Fruit fly (Drosophila melanogaster) whole organism, wandering third instar larva: ENCODE data around the gene CG33502.
"Not testable (repeated sequence)": the region's sequence is repeated elsewhere in the genome, so short reads cannot be mapped to it uniquely, and the experiment has no call there.

Source experiments
- CG9705 ChIP-seq: fragments of 200-800 bp; sonication (Bioruptor generic); optimal IDR thresholded peaks from 2 replicates; lab custom pipeline; 2018; ENCODE audit warnings: missing biosample characterization, mild to moderate bottlenecking, missing genetic modification characterization
- Jra ChIP-seq: sonication (Bioruptor generic); optimal IDR thresholded peaks from 2 replicates; lab custom pipeline; 2016; ENCODE audit warnings: missing biosample characterization, missing genetic modification characterization
- Myc ChIP-seq: fragments of >200 bp; optimal IDR thresholded peaks from 2 replicates; lab custom pipeline; 2017
- N ChIP-seq: fragments of >200 bp; optimal IDR thresholded peaks from 2 replicates; lab custom pipeline; 2018; ENCODE audit warnings: missing biosample characterization, missing external identifiers, missing genetic modification characterization
- Rel ChIP-seq, 2 experiments: fragments of 200-800 bp; sonication (Bioruptor generic) in 1 of 2; optimal IDR thresholded peaks; 2 replicates in 1 of 2; 3 replicates in 1 of 2; lab custom pipeline; 2016 to 2019; ENCODE audit warnings: mild to moderate bottlenecking in 2 of 2, missing biosample characterization in 2 of 2, missing genetic modification characterization in 2 of 2, moderate library complexity in 1 of 2
- Sp1 ChIP-seq: fragments of 200-800 bp; sonication (Bioruptor generic); optimal IDR thresholded peaks from 3 replicates; lab custom pipeline; 2019; ENCODE audit warnings: missing biosample characterization, mild to moderate bottlenecking, missing genetic modification characterization, moderate library complexity
- ey ChIP-seq: fragments of 200-800 bp; sonication (Bioruptor generic); optimal IDR thresholded peaks from 2 replicates; lab custom pipeline; 2016; ENCODE audit warnings: missing biosample characterization, missing genetic modification characterization
- psq ChIP-seq: fragments of 200-800 bp; sonication (Bioruptor generic); optimal IDR thresholded peaks from 3 replicates; lab custom pipeline; 2017; ENCODE audit warnings: missing biosample characterization, mild to moderate bottlenecking, missing genetic modification characterization, moderate library complexity
- sv ChIP-seq: fragments of 200-800 bp; sonication (Bioruptor generic); optimal IDR thresholded peaks from 3 replicates; lab custom pipeline; 2016; ENCODE audit warnings: missing biosample characterization, missing genetic modification characterization
- usp ChIP-seq: fragments of >200 bp; optimal IDR thresholded peaks from 2 replicates; lab custom pipeline; 2017; ENCODE audit warnings: missing biosample characterization, missing genetic modification characterization

- TF ChIP-seq psq; usp (GFP tag; lab: Kevin White, UChicago); ey (GFP tag; lab: Kevin White, UChicago); sv (GFP tag; lab: Kevin White, UChicago); N (GFP tag; lab: Kevin White, UChicago); Myc (lab: Kevin White, UChicago); Rel (GFP tag; optimal IDR thresholded peaks at IDR 0.05; lab: Kevin White, UChicago); Rel (tag; optimal IDR thresholded peaks at IDR 0.05; lab: Kevin White, UChicago); CG9705 (GFP tag; lab: Kevin White, UChicago); Sp1; Jra (GFP tag; lab: Kevin White, UChicago): not testable (repeated sequence)
These were observed 3.8 kb upstream of the CG33502 start, which contains the start of gene CG32820 for dm6 chrX:21615139-21615538.
